Worm (Caenorhabditis elegans): Measurements from ENCODE around the gene unc-58.

- TF ChIP-seq unc-39 (tag; optimal IDR thresholded peaks at IDR 0.05) (no peak), elt-2 (tag; optimal IDR thresholded peaks at IDR 0.05) (no peak), unc-62 (GFP tag; optimal IDR thresholded peaks at IDR 0.05) (no peak), zag-1 (tag; optimal IDR thresholded peaks at IDR 0.05) (no peak), nhr-11 (tag; optimal IDR thresholded peaks at IDR 0.05) (no peak)
Measured at ce11 chrX:10083272-10083671, 49.7 kb downstream of the unc-58 start.
